Worm (Caenorhabditis elegans) whole organism, mixed stage, embryonic: Measurements from ENCODE around the gene ttbk-6.
"Not testable (repeated sequence)": the region's sequence is repeated elsewhere in the genome, so short reads cannot be mapped to it uniquely, and the experiment has no call there.

ENCODE experiments used
- M03D4.4 ChIP-seq: sonication (generic microtip); optimal IDR thresholded peaks from 2 replicates; lab custom pipeline; 2017; ENCODE audit warnings: mild to moderate bottlenecking, missing genetic modification characterization, missing compliant biosample characterization
- bed-3 ChIP-seq: fragments of 200-800 bp; sonication (Bioruptor generic); optimal IDR thresholded peaks from 3 replicates; lab custom pipeline; 2018; ENCODE audit warnings: mild to moderate bottlenecking, missing genetic modification characterization, moderate library complexity, missing compliant biosample characterization
- blmp-1 ChIP-seq: fragments of 150-350 bp; optimal IDR thresholded peaks from 2 replicates; lab custom pipeline; 2014; ENCODE audit warnings: missing biosample characterization, missing genetic modification characterization
- ceh-39 ChIP-seq: fragments of 150-350 bp; optimal IDR thresholded peaks from 2 replicates; lab custom pipeline; 2014; ENCODE audit warnings: missing biosample characterization, missing genetic modification characterization
- ceh-83 ChIP-seq: fragments of 200-800 bp; sonication (Bioruptor generic); optimal IDR thresholded peaks from 2 replicates; lab custom pipeline; 2018; ENCODE audit warnings: mild to moderate bottlenecking, missing genetic modification characterization, missing compliant biosample characterization
- ces-1 ChIP-seq: fragments of 150-350 bp; optimal IDR thresholded peaks from 2 replicates; lab custom pipeline; 2014; ENCODE audit warnings: missing biosample characterization, missing genetic modification reagents, missing genetic modification characterization
- cnd-1 ChIP-seq: fragments of 200-800 bp; sonication (Bioruptor generic); optimal IDR thresholded peaks from 2 replicates; lab custom pipeline; 2018; ENCODE audit warnings: mild to moderate bottlenecking, missing genetic modification characterization, missing compliant biosample characterization
- drap-1 ChIP-seq: fragments of 200-800 bp; sonication (Bioruptor generic); optimal IDR thresholded peaks from 3 replicates; lab custom pipeline; 2018; ENCODE audit warnings: mild to moderate bottlenecking, missing genetic modification characterization, missing compliant biosample characterization
- elt-1 ChIP-seq: sonication (generic microtip); optimal IDR thresholded peaks from 2 replicates; lab custom pipeline; 2017; ENCODE audit warnings: missing genetic modification characterization, mild to moderate bottlenecking, missing compliant biosample characterization, antibody characterized with exemption, moderate library complexity, borderline replicate concordance; ENCODE audit not compliant: insufficient read depth
- elt-3 ChIP-seq: fragments of 150-350 bp; optimal IDR thresholded peaks from 2 replicates; lab custom pipeline; 2014; ENCODE audit warnings: missing biosample characterization, missing genetic modification characterization
- flh-1 ChIP-seq: fragments of 200-800 bp; sonication (Bioruptor generic); optimal IDR thresholded peaks from 2 replicates; lab custom pipeline; 2018; ENCODE audit warnings: mild to moderate bottlenecking, missing genetic modification characterization, moderate library complexity, missing compliant biosample characterization
- ham-2 ChIP-seq: fragments of 200-800 bp; sonication (Bioruptor generic); optimal IDR thresholded peaks from 2 replicates; lab custom pipeline; 2018; ENCODE audit warnings: mild to moderate bottlenecking, missing genetic modification characterization, missing compliant biosample characterization
- hlh-1 ChIP-seq: fragments of 150-350 bp; optimal IDR thresholded peaks from 2 replicates; lab custom pipeline; 2014; ENCODE audit warnings: missing biosample characterization, missing genetic modification reagents, missing genetic modification characterization
- lin-13 ChIP-seq: fragments of 150-350 bp; optimal IDR thresholded peaks from 2 replicates; lab custom pipeline; 2014; ENCODE audit warnings: missing biosample characterization, missing genetic modification characterization
- lin-32 ChIP-seq: fragments of 200-800 bp; sonication (Bioruptor generic); optimal IDR thresholded peaks from 2 replicates; lab custom pipeline; 2018; ENCODE audit warnings: mild to moderate bottlenecking, missing genetic modification characterization, missing compliant biosample characterization
- mep-1 ChIP-seq: fragments of 150-350 bp; optimal IDR thresholded peaks from 2 replicates; lab custom pipeline; 2017; ENCODE audit warnings: missing biosample characterization, missing genetic modification reagents, missing genetic modification characterization, inconsistent platforms
- mls-2 ChIP-seq: sonication (generic microtip); optimal IDR thresholded peaks from 2 replicates; lab custom pipeline; 2016; ENCODE audit warnings: mild to moderate bottlenecking, missing genetic modification characterization, moderate library complexity, missing compliant biosample characterization
- nhr-12 ChIP-seq: fragments of 150-350 bp; optimal IDR thresholded peaks from 2 replicates; lab custom pipeline; 2014; ENCODE audit warnings: missing biosample characterization, missing genetic modification characterization
- nhr-2 ChIP-seq: fragments of 150-350 bp; optimal IDR thresholded peaks from 2 replicates; lab custom pipeline; 2014; ENCODE audit warnings: missing biosample characterization, missing genetic modification characterization
- nhr-237 ChIP-seq: fragments of 150-350 bp; optimal IDR thresholded peaks from 2 replicates; lab custom pipeline; 2014; ENCODE audit warnings: missing biosample characterization, missing genetic modification characterization
- nhr-76 ChIP-seq: sonication (generic microtip); optimal IDR thresholded peaks from 2 replicates; lab custom pipeline; 2017; ENCODE audit warnings: missing biosample characterization, missing genetic modification characterization
- pha-4 ChIP-seq: fragments of 150-350 bp; optimal IDR thresholded peaks from 2 replicates; lab custom pipeline; 2018; ENCODE audit warnings: missing biosample characterization, missing genetic modification reagents, missing genetic modification characterization
- sem-2 ChIP-seq: fragments of 200-800 bp; sonication (Bioruptor generic); optimal IDR thresholded peaks from 2 replicates; lab custom pipeline; 2018; ENCODE audit warnings: mild to moderate bottlenecking, missing genetic modification characterization, missing compliant biosample characterization
- snpc-4 ChIP-seq: fragments of 150-350 bp; optimal IDR thresholded peaks from 2 replicates; lab custom pipeline; 2014; ENCODE audit warnings: missing biosample characterization, missing genetic modification characterization
- sptf-1 ChIP-seq: sonication (generic microtip); optimal IDR thresholded peaks from 2 replicates; lab custom pipeline; 2017; ENCODE audit warnings: mild to moderate bottlenecking, missing genetic modification characterization, moderate library complexity, missing compliant biosample characterization
- tbx-8 ChIP-seq: fragments of 200-800 bp; sonication (Bioruptor generic); optimal IDR thresholded peaks from 2 replicates; lab custom pipeline; 2018; ENCODE audit warnings: mild to moderate bottlenecking, missing genetic modification characterization, moderate library complexity, missing compliant biosample characterization
- unc-120 ChIP-seq: sonication (generic microtip); optimal IDR thresholded peaks from 2 replicates; lab custom pipeline; 2017; ENCODE audit warnings: missing genetic modification characterization, missing compliant biosample characterization; ENCODE audit not compliant: poor library complexity, severe bottlenecking
- unc-39 ChIP-seq: fragments of 150-350 bp; optimal IDR thresholded peaks from 2 replicates; lab custom pipeline; 2014; ENCODE audit warnings: missing biosample characterization, missing genetic modification characterization
- unc-62 ChIP-seq: fragments of 150-350 bp; optimal IDR thresholded peaks from 2 replicates; lab custom pipeline; 2014; ENCODE audit warnings: missing biosample characterization, missing genetic modification reagents, missing genetic modification characterization
- zip-8 ChIP-seq: fragments of 150-350 bp; optimal IDR thresholded peaks from 2 replicates; lab custom pipeline; 2014; ENCODE audit warnings: missing biosample characterization, missing genetic modification characterization
- ztf-11 ChIP-seq: fragments of 150-350 bp; optimal IDR thresholded peaks from 2 replicates; lab custom pipeline; 2014; ENCODE audit warnings: missing biosample characterization, missing genetic modification characterization

ttbk-6 gene

ce11 chrIII:5062406-5062805 lies 12.1 kb upstream of the ttbk-6 start, which contains the start of gene C45G9.4:
C45G9.4 (plus strand) TSS chrIII:5062706.
- TF ChIP-seq unc-39 (tag; lab: Kevin White, UChicago); nhr-76 (tag; lab: Kevin White, UChicago); bed-3 (GFP tag; lab: Kevin White, UChicago): not testable (repeated sequence)

- TF ChIP-seq drap-1 (GFP tag; lab: Kevin White, UChicago) (no peak), nhr-2 (tag; lab: Kevin White, UChicago) (no peak), ham-2 (GFP tag; lab: Kevin White, UChicago) (no peak), nhr-12 (tag; lab: Kevin White, UChicago) (no peak), nhr-237 (tag; lab: Kevin White, UChicago) (no peak), ceh-83 (GFP tag; lab: Kevin White, UChicago) (peak; percentile 36), elt-3 (tag; lab: Kevin White, UChicago) (no peak), elt-1 (tag; lab: Kevin White, UChicago) (no peak), lin-32 (peak; percentile 39), ztf-11 (tag; lab: Kevin White, UChicago) (no peak), ces-1 (GFP tag; lab: Kevin White, UChicago) (peak; percentile 82), ceh-39 (no peak), cnd-1 (tag; lab: Kevin White, UChicago) (no peak), snpc-4 (tag; lab: Kevin White, UChicago) (no peak), mep-1 (tag; lab: Kevin White, UChicago) (peak; percentile 59), hlh-1 (peak; percentile 16), blmp-1 (tag; lab: Kevin White, UChicago) (no peak), M03D4.4 (tag; lab: Kevin White, UChicago) (no peak), sptf-1 (tag; lab: Kevin White, UChicago) (no peak), zip-8 (tag; lab: Kevin White, UChicago) (no peak), tbx-8 (no peak), flh-1 (GFP tag; lab: Kevin White, UChicago) (no peak), unc-62 (GFP tag; lab: Kevin White, UChicago) (no peak), pha-4 (tag; lab: Kevin White, UChicago) (no peak), bed-3 (GFP tag; lab: Kevin White, UChicago) (no peak), sem-2 (no peak)
These were observed 5.7 kb upstream of the ttbk-6 start, which contains the start of the genes C45G9.11 and C45G9.2 for ce11 chrIII:5068675-5069233. C45G9.11 (minus strand) TSS chrIII:5068725. C45G9.2 (plus strand) TSS chrIII:5069066.

ce11 chrIII:5071509-5071908 lies 3.0 kb upstream of the ttbk-6 start, which contains the start of gene C45G9.12:
C45G9.12 (minus strand) TSS chrIII:5071609.
- TF ChIP-seq blmp-1 (tag; lab: Kevin White, UChicago) (no peak), unc-62 (GFP tag; lab: Kevin White, UChicago) (no peak), ztf-11 (tag; lab: Kevin White, UChicago) (no peak), mls-2 (tag; lab: Kevin White, UChicago) (no peak), ces-1 (GFP tag; lab: Kevin White, UChicago) (no peak), ceh-39 (no peak)
- TF ChIP-seq, all 35 proteins: peak for 0

ce11 chrIII:5076569-5076968 lies 2.1 kb downstream of the ttbk-6 start:
- TF ChIP-seq lin-13 (tag; lab: Kevin White, UChicago) (no peak), ztf-11 (tag; lab: Kevin White, UChicago) (no peak), pha-4 (tag; lab: Kevin White, UChicago) (no peak), elt-3 (tag; lab: Kevin White, UChicago) (no peak), M03D4.4 (tag; lab: Kevin White, UChicago) (no peak), zip-8 (tag; lab: Kevin White, UChicago) (no peak), unc-39 (tag; lab: Kevin White, UChicago) (no peak), sptf-1 (tag; lab: Kevin White, UChicago) (no peak), ceh-39 (no peak), ces-1 (GFP tag; lab: Kevin White, UChicago) (no peak), sem-2 (no peak), nhr-237 (tag; lab: Kevin White, UChicago) (no peak), drap-1 (GFP tag; lab: Kevin White, UChicago) (no peak), unc-120 (tag; lab: Kevin White, UChicago) (no peak), bed-3 (GFP tag; lab: Kevin White, UChicago) (no peak)
